Worm (Caenorhabditis elegans) whole organism, L4 larva: ENCODE data around the gene F45D3.4.
A peak's percentile ranks its signal among the peaks of the same experiment; 100 is the strongest.

Experiments used
- arid-1 ChIP-seq: fragments of 200-800 bp; sonication (Bioruptor generic); conservative IDR thresholded peaks from 2 replicates; pipeline ENCODE4 v1.3.6; 2022; ENCODE audit warnings: missing genetic modification reagents, missing genetic modification characterization, missing compliant biosample characterization
- dpl-1 ChIP-seq: fragments of 150-350 bp; optimal IDR thresholded peaks from 2 replicates; lab custom pipeline; 2014; ENCODE audit warnings: missing biosample characterization, missing genetic modification reagents, missing genetic modification characterization
- hif-1 ChIP-seq, 2 experiments: sonication (generic microtip); optimal IDR thresholded peaks; 2 replicates each; lab custom pipeline; 2016 to 2017; ENCODE audit warnings: missing compliant biosample characterization in 2 of 2, missing genetic modification characterization in 2 of 2, missing genetic modification reagents in 2 of 2, missing genotype in 2 of 2, mild to moderate bottlenecking in 1 of 2
- lir-3 ChIP-seq: sonication (generic microtip); optimal IDR thresholded peaks from 2 replicates; lab custom pipeline; 2016; ENCODE audit warnings: mild to moderate bottlenecking, missing genetic modification characterization, missing compliant biosample characterization
- mxl-2 ChIP-seq: fragments of 200-800 bp; sonication (Bioruptor generic); conservative IDR thresholded peaks from 2 replicates; pipeline ENCODE4 v1.3.6; 2022; ENCODE audit warnings: missing genetic modification reagents, missing genetic modification characterization, missing compliant biosample characterization
- nhr-11 ChIP-seq: fragments of 150-350 bp; optimal IDR thresholded peaks from 2 replicates; lab custom pipeline; 2014; ENCODE audit warnings: missing biosample characterization, missing genetic modification characterization
- nhr-25 ChIP-seq: sonication (generic microtip); optimal IDR thresholded peaks from 2 replicates; lab custom pipeline; 2017; ENCODE audit warnings: missing genetic modification characterization, mild to moderate bottlenecking, missing compliant biosample characterization, antibody characterized with exemption, moderate library complexity, borderline replicate concordance; ENCODE audit not compliant: insufficient read depth
- nhr-76 ChIP-seq: fragments of 150-350 bp; optimal IDR thresholded peaks from 2 replicates; lab custom pipeline; 2014; ENCODE audit warnings: missing biosample characterization, missing genetic modification characterization
- pqm-1 ChIP-seq: sonication (generic microtip); optimal IDR thresholded peaks from 2 replicates; lab custom pipeline; 2017; ENCODE audit warnings: missing biosample characterization, missing genetic modification characterization

ce11 chrV:12517757-12518156, 35.2 kb downstream of the F45D3.4 start:
- TF ChIP-seq nhr-76 (tag; lab: Kevin White, UChicago) (no peak), pqm-1 (no peak), hif-1 (tag; optimal IDR thresholded peaks at IDR 0.05; lab: Kevin White, UChicago) (no peak), nhr-25 (no peak), lir-3 (tag; lab: Kevin White, UChicago) (no peak), mxl-2 (no peak), nhr-11 (peak; percentile 38), arid-1 (no peak), dpl-1 (GFP tag; lab: Kevin White, UChicago) (no peak)
